Fruit fly (Drosophila melanogaster) whole organism, embryonic: ENCODE measurements around the gene Gr5a.

Experiments used
- Aef1 ChIP-seq: fragments of 200-800 bp; sonication (Bioruptor generic); IDR thresholded peaks from 3 replicates; pipeline ENCODE4 v1.3.6; 2022; ENCODE audit warnings: missing biosample characterization, missing genetic modification characterization
- Awh ChIP-seq: fragments of 200-800 bp; sonication (Bioruptor generic); IDR thresholded peaks from 2 replicates; pipeline ENCODE4, ENCODE4 v1.3.6; 2022; ENCODE audit warnings: missing biosample characterization, missing genetic modification characterization
- B-H1 ChIP-seq: fragments of 200-800 bp; sonication (Bioruptor generic); IDR thresholded peaks from 3 replicates; pipeline ENCODE4 v1.3.6; 2022; ENCODE audit warnings: missing biosample characterization, missing genetic modification characterization
- Blimp-1 ChIP-seq: fragments of 200-800 bp; sonication (Bioruptor generic); optimal IDR thresholded peaks from 3 replicates; lab custom pipeline; 2018; ENCODE audit warnings: missing biosample characterization, missing genetic modification characterization, mild to moderate bottlenecking, moderate library complexity, missing genetic modification reagents
- CG10565 ChIP-seq: fragments of 200-800 bp; sonication (Bioruptor generic); optimal IDR thresholded peaks from 3 replicates; lab custom pipeline; 2016; ENCODE audit warnings: missing biosample characterization, mild to moderate bottlenecking, missing genetic modification characterization
- CG12236 ChIP-seq: fragments of 200-800 bp; sonication (Bioruptor generic); optimal IDR thresholded peaks from 2 replicates; lab custom pipeline; 2016; ENCODE audit warnings: missing biosample characterization, missing genetic modification characterization
- CG1603 ChIP-seq: fragments of 200-800 bp; sonication (Bioruptor generic); optimal IDR thresholded peaks from 2 replicates; lab custom pipeline; 2019; ENCODE audit warnings: missing biosample characterization, mild to moderate bottlenecking, missing genetic modification characterization, moderate library complexity
- CG17359 ChIP-seq: fragments of 200-800 bp; sonication (Bioruptor generic); optimal IDR thresholded peaks from 3 replicates; lab custom pipeline; 2018; ENCODE audit warnings: missing biosample characterization, mild to moderate bottlenecking, missing genetic modification characterization, moderate library complexity
- CG17802 ChIP-seq: fragments of 200-800 bp; sonication (Bioruptor generic); optimal IDR thresholded peaks from 2 replicates; lab custom pipeline; 2018; ENCODE audit warnings: missing biosample characterization, mild to moderate bottlenecking, missing genetic modification characterization, moderate library complexity
- CG2120 ChIP-seq: fragments of 200-800 bp; sonication (Bioruptor generic); optimal IDR thresholded peaks from 3 replicates; lab custom pipeline; 2016; ENCODE audit warnings: missing biosample characterization, missing genetic modification characterization
- CG2678 ChIP-seq: fragments of 200-800 bp; sonication (Bioruptor generic); optimal IDR thresholded peaks from 3 replicates; lab custom pipeline; 2019; ENCODE audit warnings: missing biosample characterization, mild to moderate bottlenecking, missing genetic modification characterization, moderate library complexity
- CG30431 ChIP-seq: fragments of 200-800 bp; sonication (Bioruptor generic); optimal IDR thresholded peaks from 2 replicates; lab custom pipeline; 2017; ENCODE audit warnings: missing biosample characterization, missing genetic modification characterization
- CG3281 ChIP-seq: fragments of 200-800 bp; sonication (Bioruptor generic); optimal IDR thresholded peaks from 3 replicates; lab custom pipeline; 2017; ENCODE audit warnings: missing biosample characterization, mild to moderate bottlenecking, missing genetic modification characterization
- CG3838 ChIP-seq: fragments of 200-800 bp; sonication (Bioruptor generic); optimal IDR thresholded peaks from 3 replicates; lab custom pipeline; 2016; ENCODE audit warnings: missing biosample characterization, missing genetic modification characterization
- CG4730 ChIP-seq: fragments of 200-800 bp; sonication (Bioruptor generic); IDR thresholded peaks from 2 replicates; pipeline ENCODE4 v1.3.6; 2022; ENCODE audit warnings: missing biosample characterization, missing genetic modification characterization
- CG4854 ChIP-seq: fragments of 200-800 bp; sonication (Bioruptor generic); optimal IDR thresholded peaks from 2 replicates; lab custom pipeline; 2016; ENCODE audit warnings: missing biosample characterization, missing genetic modification characterization, inconsistent platforms
- CG7786 ChIP-seq: fragments of 200-800 bp; sonication (Bioruptor generic); optimal IDR thresholded peaks from 2 replicates; lab custom pipeline; 2016; ENCODE audit warnings: missing biosample characterization, missing genetic modification characterization
- CG8359 ChIP-seq: fragments of 200-800 bp; sonication (Bioruptor generic); optimal IDR thresholded peaks from 2 replicates; lab custom pipeline; 2017; ENCODE audit warnings: missing biosample characterization, mild to moderate bottlenecking, missing genetic modification characterization, borderline replicate concordance
- CG8388 ChIP-seq: fragments of 200-800 bp; sonication (Bioruptor generic); optimal IDR thresholded peaks from 2 replicates; lab custom pipeline; 2019; ENCODE audit warnings: missing biosample characterization, mild to moderate bottlenecking, missing genetic modification characterization, moderate library complexity
- CG8765 ChIP-seq: fragments of 200-800 bp; sonication (Bioruptor generic); IDR thresholded peaks from 2 replicates; pipeline ENCODE4 v1.3.6; 2022; ENCODE audit warnings: missing biosample characterization, missing genetic modification characterization
- CrebB ChIP-seq: fragments of 200-800 bp; sonication (Bioruptor generic); optimal IDR thresholded peaks from 3 replicates; lab custom pipeline; 2018; ENCODE audit warnings: missing biosample characterization, mild to moderate bottlenecking, missing genetic modification characterization
- Dip2 ChIP-seq: fragments of 200-800 bp; sonication (Bioruptor generic); IDR thresholded peaks from 2 replicates; pipeline ENCODE4 v1.3.6; 2022; ENCODE audit warnings: missing biosample characterization, missing genetic modification characterization
- Dp ChIP-seq: fragments of 200-800 bp; sonication (Bioruptor generic); optimal IDR thresholded peaks from 2 replicates; lab custom pipeline; 2018; ENCODE audit warnings: missing biosample characterization, mild to moderate bottlenecking, missing genetic modification characterization, moderate library complexity
- Drgx ChIP-seq: fragments of 200-800 bp; sonication (Bioruptor generic); IDR thresholded peaks from 2 replicates; pipeline ENCODE4 v1.3.6; 2022; ENCODE audit warnings: missing biosample characterization, missing genetic modification characterization
- Gug ChIP-seq: fragments of 200-800 bp; sonication (Bioruptor generic); IDR thresholded peaks from 4 replicates; pipeline ENCODE4 v1.3.6; 2022; ENCODE audit warnings: missing biosample characterization, missing genetic modification characterization
- Hmx ChIP-seq: fragments of 200-800 bp; sonication (Bioruptor generic); optimal IDR thresholded peaks from 2 replicates; lab custom pipeline; 2016; ENCODE audit warnings: missing biosample characterization, missing genetic modification characterization
- Hr78 ChIP-seq, 2 experiments: fragments of 200-800 bp in 1 of 2; fragments of >200 bp in 1 of 2; sonication (Bioruptor generic) in 1 of 2; optimal IDR thresholded peaks; 2 replicates each; lab custom pipeline; 2017 to 2019; ENCODE audit warnings: missing biosample characterization in 2 of 2, missing genetic modification characterization in 2 of 2, mild to moderate bottlenecking in 1 of 2, moderate library complexity in 1 of 2
- Hsf ChIP-seq: fragments of 200-800 bp; sonication (Bioruptor generic); optimal IDR thresholded peaks from 3 replicates; lab custom pipeline; 2016; ENCODE audit warnings: missing biosample characterization, missing genetic modification characterization
- Scr ChIP-seq: fragments of 200-800 bp; sonication (Bioruptor generic); IDR thresholded peaks from 2 replicates; pipeline ENCODE4 v1.3.6; 2022; ENCODE audit warnings: missing biosample characterization, missing genetic modification characterization; ENCODE audit not compliant: partially characterized antibody
- Sin3A ChIP-seq: fragments of >200 bp; optimal IDR thresholded peaks from 2 replicates; lab custom pipeline; 2018
- Sox102F ChIP-seq: fragments of 200-800 bp; sonication (Bioruptor generic); optimal IDR thresholded peaks from 2 replicates; lab custom pipeline; 2018; ENCODE audit warnings: missing biosample characterization, mild to moderate bottlenecking, missing genetic modification characterization, moderate library complexity
- Trl ChIP-seq, 3 experiments: fragments of >200 bp in 2 of 3; fragments of 200-800 bp in 1 of 3; sonication (Bioruptor generic) in 1 of 3; optimal IDR thresholded peaks; 2 replicates in 1 of 3; 3 replicates in 2 of 3; lab custom pipeline; 2016 to 2017; ENCODE audit warnings: missing biosample characterization in 1 of 3, missing genetic modification characterization in 1 of 3
- Xbp1 ChIP-seq: fragments of 200-800 bp; sonication (Bioruptor generic); optimal IDR thresholded peaks from 3 replicates; lab custom pipeline; 2016; ENCODE audit warnings: missing biosample characterization, mild to moderate bottlenecking, missing genetic modification characterization
- aop ChIP-seq: fragments of 200-800 bp; sonication (Bioruptor generic); IDR thresholded peaks from 2 replicates; pipeline ENCODE4 v1.3.6; 2022; ENCODE audit warnings: missing biosample characterization, missing genetic modification characterization
- ato ChIP-seq: fragments of 200-800 bp; sonication (Bioruptor generic); IDR thresholded peaks from 2 replicates; pipeline ENCODE4 v1.3.6; 2022; ENCODE audit warnings: missing biosample characterization, missing genetic modification characterization; ENCODE audit not compliant: partially characterized antibody
- bcd ChIP-seq: fragments of 200-800 bp; sonication (Bioruptor generic); optimal IDR thresholded peaks from 2 replicates; lab custom pipeline; 2017; ENCODE audit warnings: missing biosample characterization, mild to moderate bottlenecking, missing genetic modification characterization
- caup ChIP-seq: fragments of 200-800 bp; sonication (Bioruptor generic); optimal IDR thresholded peaks from 3 replicates; lab custom pipeline; 2017; ENCODE audit warnings: missing biosample characterization, mild to moderate bottlenecking, missing genetic modification characterization, moderate library complexity; ENCODE audit not compliant: severe bottlenecking
- corto ChIP-seq: fragments of 200-800 bp; sonication (Bioruptor generic); optimal IDR thresholded peaks from 2 replicates; lab custom pipeline; 2016; ENCODE audit warnings: missing biosample characterization, mild to moderate bottlenecking, missing genetic modification characterization, moderate library complexity
- fu2 ChIP-seq: fragments of 200-800 bp; sonication (Bioruptor generic); optimal IDR thresholded peaks from 2 replicates; lab custom pipeline; 2016; ENCODE audit warnings: missing biosample characterization, missing genetic modification characterization
- h ChIP-seq: fragments of >200 bp; optimal IDR thresholded peaks from 2 replicates; lab custom pipeline; 2017
- her ChIP-seq: fragments of 200-800 bp; sonication (Bioruptor generic); optimal IDR thresholded peaks from 2 replicates; lab custom pipeline; 2016; ENCODE audit warnings: missing biosample characterization, missing genetic modification characterization
- jumu ChIP-seq: fragments of 200-800 bp; sonication (Bioruptor generic); optimal IDR thresholded peaks from 3 replicates; lab custom pipeline; 2016; ENCODE audit warnings: missing biosample characterization, missing genetic modification characterization
- lab ChIP-seq: fragments of 200-800 bp; sonication (Bioruptor generic); optimal IDR thresholded peaks from 3 replicates; lab custom pipeline; 2017; ENCODE audit warnings: missing biosample characterization, missing genetic modification characterization, mild to moderate bottlenecking, moderate library complexity, missing genetic modification reagents
- pros ChIP-seq: fragments of 200-800 bp; sonication (Bioruptor generic); optimal IDR thresholded peaks from 3 replicates; lab custom pipeline; 2019; ENCODE audit warnings: missing biosample characterization, mild to moderate bottlenecking, missing genetic modification characterization, moderate library complexity
- pzg ChIP-seq: fragments of 200-800 bp; sonication (Bioruptor generic); optimal IDR thresholded peaks from 3 replicates; lab custom pipeline; 2018; ENCODE audit warnings: missing biosample characterization, mild to moderate bottlenecking, missing genetic modification characterization, moderate library complexity
- tup ChIP-seq: fragments of 200-800 bp; sonication (Bioruptor generic); optimal IDR thresholded peaks from 2 replicates; lab custom pipeline; 2016; ENCODE audit warnings: missing biosample characterization, mild to moderate bottlenecking, missing genetic modification characterization, moderate library complexity
- vfl ChIP-seq: fragments of 200-800 bp; sonication (Bioruptor generic); optimal IDR thresholded peaks from 2 replicates; lab custom pipeline; 2016; ENCODE audit warnings: missing biosample characterization, missing genetic modification characterization
- vvl ChIP-seq: fragments of 200-800 bp; sonication (Bioruptor generic); IDR thresholded peaks from 2 replicates; pipeline ENCODE4 v1.3.6; 2022; ENCODE audit warnings: missing biosample characterization, missing genetic modification characterization
- wor ChIP-seq: fragments of 200-800 bp; sonication (Bioruptor generic); IDR thresholded peaks from 2 replicates; pipeline ENCODE4 v1.3.6; 2022; ENCODE audit warnings: missing biosample characterization, missing genetic modification characterization
- yki ChIP-seq: fragments of >200 bp; optimal IDR thresholded peaks from 3 replicates; lab custom pipeline; 2018

Gene Gr5a

DNA sequence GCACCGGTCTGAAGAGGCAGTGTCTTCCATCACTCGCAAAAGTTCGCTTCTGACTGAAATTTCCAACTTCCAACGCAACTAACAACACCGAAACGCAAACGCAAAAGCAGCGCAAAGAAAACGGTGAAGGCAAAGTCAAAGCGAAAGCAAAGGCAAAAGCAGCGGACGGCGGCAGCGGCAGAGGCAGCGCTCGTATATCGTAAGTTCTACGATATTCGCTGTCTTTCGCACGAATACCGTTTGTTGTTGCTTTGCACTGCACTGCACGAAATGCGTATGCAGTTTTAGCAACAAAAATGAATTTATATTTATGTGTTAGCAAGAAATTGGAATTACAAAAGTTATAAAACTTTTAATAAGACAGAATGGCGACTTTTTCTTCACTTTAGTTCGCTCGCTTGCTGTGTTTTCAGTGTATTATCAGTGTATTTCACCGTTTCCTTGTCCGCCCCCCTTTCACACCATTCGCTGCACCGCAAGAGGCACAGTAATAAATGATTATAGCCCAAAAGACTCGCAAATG lies 31.9 kb upstream of the Gr5a start, which contains the start of gene OtopLa (continued):
- peak; percentile 87 for TF ChIP-seq Xbp1 (GFP tag; lab: Kevin White, UChicago)
- TF ChIP-seq CG8388 (GFP tag; lab: Kevin White, UChicago): peak; percentile 81
- peak; percentile 75 for TF ChIP-seq Aef1 (GFP tag; lab: Robert Waterston, UW)
- TF ChIP-seq CG4730 (GFP tag; lab: Robert Waterston, UW): peak; percentile 72
- peak; percentile 85 for TF ChIP-seq Blimp-1 (GFP tag; lab: Kevin White, UChicago)
- peak; percentile 94 for TF ChIP-seq vvl (GFP tag; lab: Robert Waterston, UW)
- TF ChIP-seq CG12236: peak; percentile 62
- TF ChIP-seq jumu (GFP tag; lab: Kevin White, UChicago): peak; percentile 80
- TF ChIP-seq CG8765 (GFP tag; lab: Robert Waterston, UW): peak; percentile 64; the same call in 1 of the 2 replicates
- peak; percentile 59 for TF ChIP-seq fu2
- TF ChIP-seq B-H1 (GFP tag; lab: Robert Waterston, UW): peak; percentile 71
- peak; percentile 18 for TF ChIP-seq CG3838 (GFP tag; lab: Kevin White, UChicago)
- TF ChIP-seq Scr (GFP tag; lab: Robert Waterston, UW): no peak
- no peak for TF ChIP-seq Dp (GFP tag; lab: Kevin White, UChicago)
- TF ChIP-seq bcd: peak; percentile 76
- no peak for TF ChIP-seq yki (lab: Kevin White, UChicago)
- TF ChIP-seq CG10565 (GFP tag; lab: Kevin White, UChicago): peak; percentile 46
- TF ChIP-seq lab: peak; percentile 90
- TF ChIP-seq aop (GFP tag; lab: Robert Waterston, UW): peak; percentile 79
- peak; percentile 84 for TF ChIP-seq CG1603 (tag; lab: Kevin White, UChicago)
- TF ChIP-seq Sox102F (GFP tag; lab: Kevin White, UChicago): peak; percentile 87
- peak; percentile 89 for TF ChIP-seq Awh
- TF ChIP-seq pros (GFP tag; lab: Kevin White, UChicago): no peak
- peak; percentile 89 for TF ChIP-seq Drgx (GFP tag; lab: Robert Waterston, UW)
- TF ChIP-seq Hmx (GFP tag; lab: Kevin White, UChicago): peak; percentile 58
- TF ChIP-seq Dip2 (GFP tag; lab: Robert Waterston, UW): no peak
- TF ChIP-seq Gug (GFP tag; lab: Robert Waterston, UW): peak; percentile 70; the same call in 3 of the 4 replicates
- no peak for TF ChIP-seq pzg (GFP tag; lab: Kevin White, UChicago)
- TF ChIP-seq her (GFP tag; lab: Kevin White, UChicago): peak; percentile 66
- peak; percentile 58 for TF ChIP-seq CG8359 (GFP tag; lab: Kevin White, UChicago)
- TF ChIP-seq CG3281 (GFP tag; lab: Kevin White, UChicago): peak; percentile 79
- TF ChIP-seq wor: peak; percentile 78
- TF ChIP-seq ato (GFP tag; lab: Robert Waterston, UW): no peak
- no peak for TF ChIP-seq Sin3A (lab: Kevin White, UChicago)
- peak; percentile 72 for TF ChIP-seq CG7786 (GFP tag; lab: Kevin White, UChicago)
- peak; percentile 4 for TF ChIP-seq corto (GFP tag; lab: Kevin White, UChicago)
- peak; percentile 73 for TF ChIP-seq CG17802
- peak; percentile 86 for TF ChIP-seq CG2678 (tag; lab: Kevin White, UChicago)
- peak; percentile 88 for TF ChIP-seq CG17359
- TF ChIP-seq tup (GFP tag; lab: Kevin White, UChicago): peak; percentile 64
- peak; percentile 77 for TF ChIP-seq CG2120 (GFP tag; lab: Kevin White, UChicago)
- no peak for TF ChIP-seq h (lab: Kevin White, UChicago)
- no peak for TF ChIP-seq Hr78 (GFP tag; optimal IDR thresholded peaks at IDR 0.05; lab: Kevin White, UChicago)
- TF ChIP-seq Trl (optimal IDR thresholded peaks at IDR 0.05; lab: Kevin White, UChicago): no peak
- peak; percentile 88 for TF ChIP-seq Trl (GFP tag; optimal IDR thresholded peaks at IDR 0.05; lab: Kevin White, UChicago)
- peak; percentile 69 for TF ChIP-seq CG4854 (GFP tag; lab: Kevin White, UChicago)
- peak; percentile 78 for TF ChIP-seq caup (GFP tag; lab: Kevin White, UChicago)
- TF ChIP-seq CrebB: peak; percentile 57
- peak; percentile 43 for TF ChIP-seq vfl (GFP tag; lab: Kevin White, UChicago)
- TF ChIP-seq CG30431 (GFP tag; lab: Kevin White, UChicago): peak; percentile 71
- TF ChIP-seq Hsf: peak; percentile 82
